Fruit fly (Drosophila melanogaster) whole organism, prepupa: Measurements from ENCODE around the gene CG34129.
A peak's percentile ranks its signal among the peaks of the same experiment; 100 is the strongest.

Source experiments
- ss ChIP-seq, 2 experiments: fragments of 200-800 bp; sonication (Bioruptor generic); optimal IDR thresholded peaks; 2 replicates in 1 of 2; 3 replicates in 1 of 2; lab custom pipeline; 2017 to 2018; ENCODE audit warnings: mild to moderate bottlenecking in 2 of 2, missing biosample characterization in 2 of 2, missing genetic modification characterization in 2 of 2, moderate library complexity in 1 of 2
- svp ChIP-seq: fragments of 200-800 bp; sonication (Bioruptor generic); peaks from one replicate; lab custom pipeline; 2016; ENCODE audit warnings: missing biosample characterization, missing genetic modification characterization

Gene CG34129

dm6 chr3R:26170644-26171043 is 20.4 kb downstream of the CG34129 start, which contains the start of gene CG31323:
Gene CG31323, plus strand, starts transcription at chr3R:26170847.
- TF ChIP-seq svp (peak; percentile 47), ss (GFP tag; optimal IDR thresholded peaks at IDR 0.05; lab: Kevin White, UChicago) (no peak)
